Worm (Caenorhabditis elegans) whole organism, L4 larva: ENCODE measurements around the gene emb-9.

Experiments
- F49E8.2 ChIP-seq: sonication (generic microtip); optimal IDR thresholded peaks from 2 replicates; lab custom pipeline; 2016; ENCODE audit warnings: missing compliant biosample characterization, mild to moderate bottlenecking, missing genetic modification characterization, borderline replicate concordance
- R02D3.7 ChIP-seq: fragments of 150-350 bp; sonication (generic microtip); optimal IDR thresholded peaks from 3 replicates; lab custom pipeline; 2014; ENCODE audit warnings: missing biosample characterization, missing genetic modification characterization
- Y75B8A.6 ChIP-seq: fragments of 200-800 bp; sonication (Bioruptor generic); IDR thresholded peaks from 2 replicates; pipeline ENCODE4 v1.3.6; 2022; ENCODE audit warnings: missing genetic modification reagents, missing genetic modification characterization, missing compliant biosample characterization
- ceh-20 ChIP-seq: fragments of 200-800 bp; sonication (Bioruptor generic); IDR thresholded peaks from 2 replicates; pipeline ENCODE4 v1.3.6; 2022; ENCODE audit warnings: missing genetic modification reagents, missing genetic modification characterization, missing compliant biosample characterization
- lin-13 ChIP-seq: fragments of 150-350 bp; optimal IDR thresholded peaks from 2 replicates; lab custom pipeline; 2014; ENCODE audit warnings: missing biosample characterization, missing genetic modification reagents, missing genetic modification characterization
- lin-15B ChIP-seq: fragments of 150-350 bp; sonication (generic microtip); optimal IDR thresholded peaks from 3 replicates; lab custom pipeline; 2014; ENCODE audit warnings: missing biosample characterization, missing genetic modification characterization
- mdl-1 ChIP-seq, 2 experiments: fragments of 150-350 bp in 1 of 2; sonication (generic microtip) in 1 of 2; optimal IDR thresholded peaks; 2 replicates each; lab custom pipeline; 2014 to 2017; ENCODE audit warnings: missing biosample characterization in 2 of 2, missing genetic modification characterization in 2 of 2
- sdz-12 ChIP-seq: fragments of 200-800 bp; sonication (Bioruptor generic); optimal IDR thresholded peaks from 2 replicates; lab custom pipeline; 2018; ENCODE audit warnings: mild to moderate bottlenecking, missing genetic modification characterization, missing compliant biosample characterization
- skn-1 ChIP-seq: fragments of 150-350 bp; optimal IDR thresholded peaks from 2 replicates; lab custom pipeline; 2014; ENCODE audit warnings: missing biosample characterization, missing genetic modification characterization
- unc-39 ChIP-seq: sonication (generic microtip); optimal IDR thresholded peaks from 2 replicates; lab custom pipeline; 2017; ENCODE audit warnings: missing biosample characterization, missing genetic modification characterization
- ztf-11 ChIP-seq: fragments of 150-350 bp; optimal IDR thresholded peaks from 2 replicates; lab custom pipeline; 2014; ENCODE audit warnings: missing biosample characterization, missing genetic modification characterization
- ztf-7 ChIP-seq: fragments of 150-350 bp; optimal IDR thresholded peaks from 2 replicates; lab custom pipeline; 2014; ENCODE audit warnings: missing biosample characterization, missing genetic modification characterization

DNA sequence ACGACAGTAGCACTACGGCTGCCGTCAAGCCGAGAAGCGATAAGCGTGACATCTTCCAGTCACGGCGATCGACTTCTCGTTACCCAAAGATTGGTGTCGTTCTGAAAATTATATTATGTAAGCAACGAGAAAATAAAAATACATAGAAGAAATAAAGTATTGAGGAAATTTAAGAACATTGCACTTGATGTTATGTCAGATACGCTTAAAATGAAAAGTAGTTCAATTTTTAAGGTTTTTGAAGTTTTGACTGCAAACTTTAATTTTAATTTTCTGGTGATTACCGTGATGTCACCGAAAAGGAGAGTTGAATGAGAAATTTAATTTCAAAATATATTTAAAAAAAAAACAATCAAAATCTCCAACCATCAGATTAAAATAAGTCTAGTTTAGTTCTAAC lies at the start of gene emb-9:
- TF ChIP-seq skn-1 (tag; lab: Kevin White, UChicago) = no peak
- no peak for TF ChIP-seq lin-13 (GFP tag; lab: Kevin White, UChicago)
- no peak for TF ChIP-seq unc-39 (tag; lab: Kevin White, UChicago)
- TF ChIP-seq sdz-12 = no peak
- TF ChIP-seq F49E8.2 (tag; lab: Kevin White, UChicago) = no peak
- no peak for TF ChIP-seq ceh-20 (GFP tag; lab: Robert Waterston, UW)
- TF ChIP-seq ztf-7 (tag; lab: Kevin White, UChicago) = no peak
- no peak for TF ChIP-seq ztf-11 (tag; lab: Kevin White, UChicago)
- no peak for TF ChIP-seq mdl-1 (tag; optimal IDR thresholded peaks at IDR 0.05; lab: Kevin White, UChicago)
- no peak for TF ChIP-seq R02D3.7 (tag; lab: Kevin White, UChicago)
- no peak for TF ChIP-seq Y75B8A.6 (GFP tag; lab: Robert Waterston, UW)
- TF ChIP-seq lin-15B = no peak
